Worm (Caenorhabditis elegans): ENCODE measurements around the gene T24C4.5.

ce11 chrIII:887874-888299 lies 8.4 kb upstream of the T24C4.5 start:
- peak; percentile 60 to 77 for TF ChIP-seq lsy-2 (tag; optimal IDR thresholded peaks at IDR 0.05)
- peak; percentile 11 for TF ChIP-seq pqm-1 (tag; optimal IDR thresholded peaks at IDR 0.05)
- no peak for TF ChIP-seq unc-130 (GFP tag; optimal IDR thresholded peaks at IDR 0.05)
- no peak for TF ChIP-seq zag-1 (tag; optimal IDR thresholded peaks at IDR 0.05)
- no peak for TF ChIP-seq madf-5 (GFP tag; IDR thresholded peaks at IDR 0.05)
- TF ChIP-seq lin-39 (tag; optimal IDR thresholded peaks at IDR 0.05) = no peak
- TF ChIP-seq egl-27 (tag; optimal IDR thresholded peaks at IDR 0.05) = no peak
